Worm (Caenorhabditis elegans): ENCODE data around the gene spp-21.

DNA sequence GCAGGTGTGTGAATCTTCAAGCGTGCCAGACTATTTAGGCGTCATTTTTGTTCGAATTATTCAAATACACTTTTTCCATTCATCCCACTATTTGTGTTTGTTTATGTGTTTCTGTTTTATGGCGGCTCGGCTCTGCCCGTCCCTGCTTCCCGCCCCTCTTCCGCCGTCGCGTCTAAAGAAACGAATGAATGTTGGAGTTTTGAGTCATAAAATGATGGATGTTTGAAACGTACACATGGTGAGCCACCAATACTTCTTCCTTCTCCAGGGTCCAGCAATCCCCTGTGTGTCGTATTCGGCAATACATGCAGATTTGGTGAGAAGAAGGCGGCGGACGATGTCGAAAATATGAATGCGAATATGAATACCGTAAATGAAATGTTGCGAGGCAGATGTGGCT is 26.9 kb upstream of the spp-21 start:
- TF ChIP-seq unc-39 (tag; optimal IDR thresholded peaks at IDR 0.05) (no peak), unc-62 (GFP tag; optimal IDR thresholded peaks at IDR 0.05) (no peak), snpc-4 (tag; optimal IDR thresholded peaks at IDR 0.05) (no peak), ama-1 (optimal IDR thresholded peaks at IDR 0.05) (no peak), lin-13 (GFP tag; optimal IDR thresholded peaks at IDR 0.05) (no peak), ztf-1 (GFP tag; conservative IDR thresholded peaks at IDR 0.05) (no peak), nhr-11 (tag; optimal IDR thresholded peaks at IDR 0.05) (no peak), nhr-12 (tag; optimal IDR thresholded peaks at IDR 0.05) (no peak), aly-2 (tag; optimal IDR thresholded peaks at IDR 0.05) (no peak), lin-11 (tag; optimal IDR thresholded peaks at IDR 0.05) (no peak), ZK546.5 (tag; optimal IDR thresholded peaks at IDR 0.05) (no peak)
